Worm (Caenorhabditis elegans): ENCODE measurements around the gene ttr-34.

DNA sequence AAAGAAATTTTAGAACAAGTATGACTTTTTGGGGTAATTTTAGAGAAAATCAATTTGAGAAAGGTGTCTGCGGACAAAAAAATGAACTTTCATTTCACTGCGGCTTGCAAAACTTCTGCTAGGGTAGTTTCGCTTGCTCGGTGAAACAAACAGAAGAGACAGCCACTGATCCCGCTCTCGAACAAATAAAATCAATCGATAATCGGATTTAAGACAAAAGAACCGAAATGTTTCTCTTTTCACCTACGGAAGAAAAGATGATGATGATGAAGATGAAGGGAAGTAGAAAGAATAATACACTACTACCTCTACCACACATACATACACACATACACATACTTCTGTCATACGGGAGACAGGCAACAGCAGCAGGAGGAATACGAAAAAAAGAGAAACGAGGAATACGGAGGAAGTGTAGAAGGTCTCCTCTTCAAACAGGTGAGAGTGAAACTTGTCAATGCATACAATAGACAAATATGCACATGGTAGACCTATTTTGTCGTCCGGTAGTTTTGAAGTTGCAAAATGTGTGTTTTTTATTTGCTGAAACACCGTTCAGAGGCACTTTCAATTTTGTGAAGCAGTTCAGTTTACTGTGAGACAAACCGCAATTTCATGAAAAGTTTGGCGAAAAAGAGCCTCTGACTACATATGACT is 17.6 kb downstream of the ttr-34 start:
- TF ChIP-seq F13C5.2 (tag; optimal IDR thresholded peaks at IDR 0.05), result no peak
- TF ChIP-seq scrt-1 (GFP tag; IDR thresholded peaks at IDR 0.05), result no peak
- TF ChIP-seq B0310.2 (tag; optimal IDR thresholded peaks at IDR 0.05), result no peak
- no peak for TF ChIP-seq ceh-13 (GFP tag; optimal IDR thresholded peaks at IDR 0.05)
- TF ChIP-seq hmg-4 (GFP tag; optimal IDR thresholded peaks at IDR 0.05), result no peak
- TF ChIP-seq pes-1 (GFP tag; IDR thresholded peaks at IDR 0.05), result no peak
- no peak for TF ChIP-seq hmbx-1 (tag; optimal IDR thresholded peaks at IDR 0.05)
- TF ChIP-seq ama-1 (optimal IDR thresholded peaks at IDR 0.05), result no peak
- no peak for TF ChIP-seq flt-1 (GFP tag; IDR thresholded peaks at IDR 0.05)
- no peak for TF ChIP-seq ceh-36 (tag; optimal IDR thresholded peaks at IDR 0.05)
- no peak for TF ChIP-seq sea-1 (GFP tag; conservative IDR thresholded peaks at IDR 0.05)
- TF ChIP-seq tbx-11 (GFP tag; IDR thresholded peaks at IDR 0.05), result no peak
- TF ChIP-seq tbx-37 (GFP tag; conservative IDR thresholded peaks at IDR 0.05), result no peak
- TF ChIP-seq tra-4 (tag; optimal IDR thresholded peaks at IDR 0.05), result no peak

All from whole organism, early embryonic.